Worm (Caenorhabditis elegans): ENCODE measurements around the gene R151.8.

R151.8 gene

DNA sequence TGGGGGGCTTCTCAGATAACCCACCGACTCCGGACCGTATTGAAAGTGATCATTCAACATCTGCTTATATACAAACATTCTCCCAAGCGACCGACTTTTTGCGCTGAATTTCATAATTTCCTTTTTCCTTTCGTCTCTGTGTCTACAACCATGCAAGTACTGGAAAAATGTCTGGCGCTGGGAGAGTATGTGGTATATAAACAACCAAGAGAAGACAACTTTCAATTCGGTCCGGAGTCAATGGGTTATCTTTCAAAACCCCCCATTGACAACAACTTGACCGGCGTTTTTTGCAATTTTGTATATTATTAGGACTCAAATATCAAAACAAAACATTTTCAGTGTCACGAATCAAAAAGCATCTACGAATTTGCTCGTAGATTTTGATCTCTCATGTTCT, 48.9 kb upstream of the R151.8 start (continued):
- TF ChIP-seq ztf-7 (tag; optimal IDR thresholded peaks at IDR 0.05) (peak; percentile 89), attf-4 (tag; optimal IDR thresholded peaks at IDR 0.05) (no peak), aha-1 (tag) (peak; percentile 52), hlh-30 (tag; optimal IDR thresholded peaks at IDR 0.05; ENCODE audit: insufficient read depth) (peak; percentile 60), nhr-25 (tag; optimal IDR thresholded peaks at IDR 0.05; ENCODE audit: borderline replicate concordance, insufficient read depth) (no peak), fos-1 (tag; optimal IDR thresholded peaks at IDR 0.05) (no peak)

DNA sequence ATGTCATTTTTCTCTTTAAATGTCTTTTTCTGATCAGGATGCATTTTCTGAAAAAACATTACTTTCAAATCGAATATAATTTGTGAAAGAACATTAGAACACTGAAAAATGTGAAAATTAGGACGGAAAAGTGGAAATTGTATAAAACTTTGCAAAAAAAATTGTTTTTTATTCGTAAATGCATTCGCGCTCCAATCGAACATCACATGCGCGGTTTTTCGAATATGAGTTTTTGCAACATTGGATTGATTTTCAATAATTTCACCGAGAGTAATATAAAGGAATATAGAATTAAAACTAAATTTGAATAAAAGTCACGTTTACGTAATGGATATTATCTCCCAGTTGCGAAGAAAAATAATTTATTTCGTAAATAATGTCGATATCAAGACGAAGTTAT, 47.6 kb upstream of the R151.8 start, which contains the start of the genes spot-1 and B0361.11:
Gene spot-1, minus strand, starts transcription at position 47 of the 400 bp plus-strand sequence.
Gene B0361.11, plus strand, starts transcription at position 372 of the 400 bp plus-strand sequence.
- TF ChIP-seq mxl-3 (GFP tag; optimal IDR thresholded peaks at IDR 0.05) = no peak
- no peak for TF ChIP-seq nhr-111 (GFP tag; optimal IDR thresholded peaks at IDR 0.05)
- TF ChIP-seq dpl-1 (GFP tag; optimal IDR thresholded peaks at IDR 0.05) = peak; percentile 96
- no peak for TF ChIP-seq zfp-3 (GFP tag; conservative IDR thresholded peaks at IDR 0.05)
- no peak for TF ChIP-seq unc-130 (GFP tag; optimal IDR thresholded peaks at IDR 0.05)
- peak; percentile 23 for TF ChIP-seq nhr-77 (tag; optimal IDR thresholded peaks at IDR 0.05)
- no peak for TF ChIP-seq ama-1 (optimal IDR thresholded peaks at IDR 0.05)
- TF ChIP-seq tra-1 (GFP tag; IDR thresholded peaks at IDR 0.05) = no peak
- TF ChIP-seq nhr-10 (tag; optimal IDR thresholded peaks at IDR 0.05) = no peak
- no peak for TF ChIP-seq nhr-237 (tag; optimal IDR thresholded peaks at IDR 0.05)
- no peak for TF ChIP-seq snpc-4 (tag; optimal IDR thresholded peaks at IDR 0.05)
- TF ChIP-seq ces-1 (GFP tag; optimal IDR thresholded peaks at IDR 0.05) = no peak
- no peak for TF ChIP-seq nhr-11 (tag; optimal IDR thresholded peaks at IDR 0.05)
- TF ChIP-seq daf-8 (GFP tag; IDR thresholded peaks at IDR 0.05) = no peak
- no peak for TF ChIP-seq ceh-32 (tag; optimal IDR thresholded peaks at IDR 0.05; ENCODE audit: poor library complexity)
- TF ChIP-seq T20F7.1 (GFP tag; optimal IDR thresholded peaks at IDR 0.05) = peak; percentile 56
- no peak for TF ChIP-seq dmd-6 (GFP tag; IDR thresholded peaks at IDR 0.05)
- TF ChIP-seq nhr-6 (tag; optimal IDR thresholded peaks at IDR 0.05) = peak; percentile 81
- no peak for TF ChIP-seq zip-11 (GFP tag; IDR thresholded peaks at IDR 0.05)
- TF ChIP-seq zip-2 (tag; optimal IDR thresholded peaks at IDR 0.05) = peak; percentile 3
- TF ChIP-seq nhr-48 (tag; optimal IDR thresholded peaks at IDR 0.05) = no peak
- no peak for TF ChIP-seq lin-1 (GFP tag; IDR thresholded peaks at IDR 0.05)
- TF ChIP-seq ceh-28 (tag; optimal IDR thresholded peaks at IDR 0.05) = no peak
- TF ChIP-seq F49E8.2 (tag; optimal IDR thresholded peaks at IDR 0.05; ENCODE audit: borderline replicate concordance) = no peak
- no peak for TF ChIP-seq F10B5.3 (tag; optimal IDR thresholded peaks at IDR 0.05)
- no peak for TF ChIP-seq sdz-12 (GFP tag; optimal IDR thresholded peaks at IDR 0.05)
- TF ChIP-seq dve-1 (tag; optimal IDR thresholded peaks at IDR 0.05; ENCODE audit: insufficient read depth) = peak; percentile 52
- no peak for TF ChIP-seq set-16 (GFP tag; IDR thresholded peaks at IDR 0.05)
- TF ChIP-seq R02D3.7 (tag; optimal IDR thresholded peaks at IDR 0.05) = no peak
- TF ChIP-seq zfp-2 (tag; optimal IDR thresholded peaks at IDR 0.05) = no peak
- no peak for TF ChIP-seq rbr-2 (tag; optimal IDR thresholded peaks at IDR 0.05)
- no peak for TF ChIP-seq lir-3 (tag; optimal IDR thresholded peaks at IDR 0.05)
- 0 out of 2 replicates have a peak, but pooled peaks have one; percentile 9 for TF ChIP-seq hmg-1.1 (GFP tag; IDR thresholded peaks at IDR 0.05)
- TF ChIP-seq nhr-25 (tag; optimal IDR thresholded peaks at IDR 0.05; ENCODE audit: borderline replicate concordance, insufficient read depth) = no peak
- TF ChIP-seq fos-1 (tag; optimal IDR thresholded peaks at IDR 0.05) = no peak
- no peak for TF ChIP-seq nhr-42 (GFP tag; IDR thresholded peaks at IDR 0.05)
- TF ChIP-seq lsy-2 (tag; optimal IDR thresholded peaks at IDR 0.05) = peak in 1 of 2 experiments; percentile 78
- no peak for TF ChIP-seq D1046.2 (GFP tag; IDR thresholded peaks at IDR 0.05)
- TF ChIP-seq lin-38 (GFP tag; IDR thresholded peaks at IDR 0.05) = peak; percentile 93
- TF ChIP-seq saeg-2 (GFP tag; IDR thresholded peaks at IDR 0.05) = no peak
- no peak for TF ChIP-seq F26F4.8 (GFP tag; conservative IDR thresholded peaks at IDR 0.05)
- TF ChIP-seq cey-2 (tag; optimal IDR thresholded peaks at IDR 0.05; ENCODE audit: borderline replicate concordance, insufficient read depth) = no peak
- TF ChIP-seq Y105C5A.15 (GFP tag; IDR thresholded peaks at IDR 0.05) = no peak
- TF ChIP-seq mdl-1 (tag; optimal IDR thresholded peaks at IDR 0.05) = no peak
- TF ChIP-seq nhr-28 (tag; optimal IDR thresholded peaks at IDR 0.05) = peak; percentile 20
- no peak for TF ChIP-seq hif-1 (tag; optimal IDR thresholded peaks at IDR 0.05)

Measured in whole organism, L4 larva.